Worm (Caenorhabditis elegans): ENCODE measurements around the gene C46C11.3.
A peak's percentile ranks its signal among the peaks of the same experiment; 100 is the strongest.

Gene C46C11.3

ce11 chrX:4619582-4619981 lies 2.5 kb upstream of the C46C11.3 start, which contains the start of gene pqn-65 (continued):
- TF ChIP-seq ceh-82 (tag; optimal IDR thresholded peaks at IDR 0.05), result no peak
- TF ChIP-seq nhr-85 (tag), result no peak
- no peak for TF ChIP-seq snpc-4 (tag; optimal IDR thresholded peaks at IDR 0.05)
- TF ChIP-seq nhr-28 (tag; optimal IDR thresholded peaks at IDR 0.05), result no peak
- TF ChIP-seq hpl-2 (GFP tag; optimal IDR thresholded peaks at IDR 0.05), result no peak
- no peak for TF ChIP-seq ceh-90 (tag; optimal IDR thresholded peaks at IDR 0.05)
- no peak for TF ChIP-seq sox-4 (tag; optimal IDR thresholded peaks at IDR 0.05)
- no peak for TF ChIP-seq unc-98 (GFP tag; IDR thresholded peaks at IDR 0.05)
- TF ChIP-seq isw-1 (GFP tag; IDR thresholded peaks at IDR 0.05), result no peak
- TF ChIP-seq dpl-1 (GFP tag; optimal IDR thresholded peaks at IDR 0.05), result peak; percentile 48 to 67 (median 63)
- no peak for TF ChIP-seq pqm-1 (tag; optimal IDR thresholded peaks at IDR 0.05)
- TF ChIP-seq Y116A8C.19 (tag; optimal IDR thresholded peaks at IDR 0.05; ENCODE audit: borderline replicate concordance), result no peak
- TF ChIP-seq aha-1 (tag; optimal IDR thresholded peaks at IDR 0.05), result no peak
- no peak for TF ChIP-seq xbp-1 (tag; optimal IDR thresholded peaks at IDR 0.05)
- TF ChIP-seq lin-14 (GFP tag; optimal IDR thresholded peaks at IDR 0.05), result no peak
- no peak for TF ChIP-seq nhr-90 (tag; optimal IDR thresholded peaks at IDR 0.05; ENCODE audit: poor library complexity)
- peak; percentile 37 to 76 for TF ChIP-seq lin-35 (GFP tag; optimal IDR thresholded peaks at IDR 0.05)
- no peak for TF ChIP-seq C04F5.9 (tag; optimal IDR thresholded peaks at IDR 0.05)
- no peak for TF ChIP-seq aly-2 (tag; optimal IDR thresholded peaks at IDR 0.05)
- TF ChIP-seq unc-86 (tag; optimal IDR thresholded peaks at IDR 0.05), result no peak
- no peak for TF ChIP-seq nhr-12 (tag; optimal IDR thresholded peaks at IDR 0.05)
- TF ChIP-seq sup-37 (GFP tag; optimal IDR thresholded peaks at IDR 0.05), result no peak
- peak; percentile 12 to 58 for TF ChIP-seq lsy-2 (tag; optimal IDR thresholded peaks at IDR 0.05)
- TF ChIP-seq fkh-4 (tag; optimal IDR thresholded peaks at IDR 0.05; ENCODE audit: borderline replicate concordance), result no peak
- no peak for TF ChIP-seq unc-30 (tag; optimal IDR thresholded peaks at IDR 0.05)
- TF ChIP-seq hlh-17 (GFP tag; optimal IDR thresholded peaks at IDR 0.05; ENCODE audit: borderline replicate concordance), result no peak
- no peak for TF ChIP-seq nhr-11 (tag; optimal IDR thresholded peaks at IDR 0.05)
- TF ChIP-seq fos-1 (tag; optimal IDR thresholded peaks at IDR 0.05), result no peak
- TF ChIP-seq ceh-8 (GFP tag; optimal IDR thresholded peaks at IDR 0.05), result no peak
- no peak for TF ChIP-seq nhr-77 (tag; optimal IDR thresholded peaks at IDR 0.05)
- no peak for TF ChIP-seq mep-1 (tag; optimal IDR thresholded peaks at IDR 0.05)
- no peak for TF ChIP-seq snu-23 (GFP tag; optimal IDR thresholded peaks at IDR 0.05)
- no peak for TF ChIP-seq ceh-63 (GFP tag; optimal IDR thresholded peaks at IDR 0.05)
- no peak for TF ChIP-seq unc-62 (GFP tag; optimal IDR thresholded peaks at IDR 0.05)
- no peak for TF ChIP-seq nhr-76 (tag; optimal IDR thresholded peaks at IDR 0.05)
- TF ChIP-seq pag-3 (tag; optimal IDR thresholded peaks at IDR 0.05; ENCODE audit: borderline replicate concordance, insufficient read depth), result no peak
- no peak for TF ChIP-seq lin-13 (GFP tag; optimal IDR thresholded peaks at IDR 0.05)
- no peak for TF ChIP-seq unc-130 (tag; optimal IDR thresholded peaks at IDR 0.05)
- peak; percentile 61 for TF ChIP-seq skn-1 (tag; optimal IDR thresholded peaks at IDR 0.05)
- peak in 1 of 2 experiments; percentile 10 for TF ChIP-seq mdl-1 (tag; optimal IDR thresholded peaks at IDR 0.05)
- no peak for TF ChIP-seq ztf-11 (tag; optimal IDR thresholded peaks at IDR 0.05)
- no peak for TF ChIP-seq nhr-19 (GFP tag; conservative IDR thresholded peaks at IDR 0.05)
- no peak for TF ChIP-seq fkh-10 (GFP tag; optimal IDR thresholded peaks at IDR 0.05)
- TF ChIP-seq irx-1 (tag; optimal IDR thresholded peaks at IDR 0.05), result no peak
- no peak for TF ChIP-seq pax-3 (tag; optimal IDR thresholded peaks at IDR 0.05)
- TF ChIP-seq efl-3 (GFP tag; optimal IDR thresholded peaks at IDR 0.05), result no peak
- TF ChIP-seq ztf-4 (tag; optimal IDR thresholded peaks at IDR 0.05), result no peak
- no peak for TF ChIP-seq dsc-1 (tag; optimal IDR thresholded peaks at IDR 0.05)
- no peak for TF ChIP-seq egl-13 (tag; optimal IDR thresholded peaks at IDR 0.05)
- TF ChIP-seq vab-15 (tag; optimal IDR thresholded peaks at IDR 0.05), result no peak
- TF ChIP-seq ama-1 (optimal IDR thresholded peaks at IDR 0.05), result no peak
- no peak for TF ChIP-seq nhr-237 (tag; optimal IDR thresholded peaks at IDR 0.05)
- TF ChIP-seq F16B12.6 (tag; optimal IDR thresholded peaks at IDR 0.05), result no peak
- no peak for TF ChIP-seq egl-27 (tag; optimal IDR thresholded peaks at IDR 0.05)
- TF ChIP-seq blmp-1 (tag; optimal IDR thresholded peaks at IDR 0.05), result peak; percentile 33
